Worm (Caenorhabditis elegans): ENCODE results near the gene F58B4.2.

The F58B4.2 gene

ce11 chrV:10951655-10952278 is 33.5 kb upstream of the F58B4.2 start, which contains the start of gene F17C11.4 (continued):
- TF ChIP-seq F39B2.1 (GFP tag; IDR thresholded peaks at IDR 0.05) = no peak
- no peak for TF ChIP-seq hrde-1 (tag; optimal IDR thresholded peaks at IDR 0.05; ENCODE audit: borderline replicate concordance)
- no peak for TF ChIP-seq ztf-25 (GFP tag; IDR thresholded peaks at IDR 0.05)
- TF ChIP-seq tlf-1 (GFP tag; optimal IDR thresholded peaks at IDR 0.05) = no peak
- no peak for TF ChIP-seq sptf-2 (GFP tag; optimal IDR thresholded peaks at IDR 0.05)
- no peak for TF ChIP-seq F57A8.1 (GFP tag; optimal IDR thresholded peaks at IDR 0.05)
- no peak for TF ChIP-seq ceh-40 (GFP tag; IDR thresholded peaks at IDR 0.05)
- TF ChIP-seq mes-4 (tag; optimal IDR thresholded peaks at IDR 0.05) = no peak
- no peak for TF ChIP-seq attf-6 (GFP tag; IDR thresholded peaks at IDR 0.05)
- TF ChIP-seq let-607 (tag; optimal IDR thresholded peaks at IDR 0.05) = peak; percentile 38 to 44
- no peak for TF ChIP-seq Y53F4B.3 (GFP tag; IDR thresholded peaks at IDR 0.05)
- TF ChIP-seq hlh-12 (tag; optimal IDR thresholded peaks at IDR 0.05) = no peak
- TF ChIP-seq nfyb-1 (GFP tag; IDR thresholded peaks at IDR 0.05) = no peak
- TF ChIP-seq B0019.2 (GFP tag; conservative IDR thresholded peaks at IDR 0.05) = no peak
- TF ChIP-seq ztf-6 (GFP tag; IDR thresholded peaks at IDR 0.05) = no peak
- TF ChIP-seq gei-17 (GFP tag; optimal IDR thresholded peaks at IDR 0.05) = peak; percentile 2
- TF ChIP-seq sea-2 (GFP tag; IDR thresholded peaks at IDR 0.05) = no peak
- TF ChIP-seq ceh-100 (GFP tag; IDR thresholded peaks at IDR 0.05) = no peak
- TF ChIP-seq ama-1 (optimal IDR thresholded peaks at IDR 0.05) = peak; percentile 67
- no peak for TF ChIP-seq ama-1 (GFP tag; optimal IDR thresholded peaks at IDR 0.05)
- TF ChIP-seq hmg-1.2 (GFP tag; IDR thresholded peaks at IDR 0.05) = peak; percentile 53; the same call in 1 of the 2 replicates
- no peak for TF ChIP-seq unc-130 (GFP tag; optimal IDR thresholded peaks at IDR 0.05)
- no peak for TF ChIP-seq bed-1 (GFP tag; IDR thresholded peaks at IDR 0.05)
- TF ChIP-seq nhr-27 (tag; optimal IDR thresholded peaks at IDR 0.05) = no peak
- peak; percentile 41 for TF ChIP-seq unc-62 (GFP tag; optimal IDR thresholded peaks at IDR 0.05)
- no peak for TF ChIP-seq Y67H2A.10 (GFP tag; conservative IDR thresholded peaks at IDR 0.05)
- TF ChIP-seq C17E4.6 (GFP tag; IDR thresholded peaks at IDR 0.05) = no peak
- no peak for TF ChIP-seq ceh-79 (tag; optimal IDR thresholded peaks at IDR 0.05)
- TF ChIP-seq fkh-3 (tag; optimal IDR thresholded peaks at IDR 0.05) = no peak
- TF ChIP-seq F49E8.2 (tag; optimal IDR thresholded peaks at IDR 0.05; ENCODE audit: insufficient read depth) = no peak
- TF ChIP-seq nhr-179 (tag; optimal IDR thresholded peaks at IDR 0.05) = no peak
- no peak for TF ChIP-seq ceh-58 (GFP tag; IDR thresholded peaks at IDR 0.05)
- TF ChIP-seq F52B5.7 (tag; optimal IDR thresholded peaks at IDR 0.05) = no peak
- no peak for TF ChIP-seq pbrm-1 (GFP tag; IDR thresholded peaks at IDR 0.05)
- TF ChIP-seq bed-2 (GFP tag; IDR thresholded peaks at IDR 0.05) = no peak
- TF ChIP-seq lin-26 (GFP tag; IDR thresholded peaks at IDR 0.05) = peak; percentile 66; the same call in 1 of the 2 replicates
- no peak for TF ChIP-seq Y95B8A.8 (GFP tag; IDR thresholded peaks at IDR 0.05)
- no peak for TF ChIP-seq akir-1 (GFP tag; optimal IDR thresholded peaks at IDR 0.05)
- no peak for TF ChIP-seq tbx-9 (tag; optimal IDR thresholded peaks at IDR 0.05; ENCODE audit: borderline replicate concordance)
- TF ChIP-seq B0261.1 (tag; optimal IDR thresholded peaks at IDR 0.05) = no peak
- no peak for TF ChIP-seq repo-1 (tag; optimal IDR thresholded peaks at IDR 0.05)
- no peak for TF ChIP-seq sdz-38 (tag; optimal IDR thresholded peaks at IDR 0.05)
- no peak for TF ChIP-seq chd-7 (tag; optimal IDR thresholded peaks at IDR 0.05)
- TF ChIP-seq lsl-1 (GFP tag; optimal IDR thresholded peaks at IDR 0.05) = no peak
- peak; percentile 18 for TF ChIP-seq F22D6.2 (tag; optimal IDR thresholded peaks at IDR 0.05)
- 0 out of 2 replicates have a peak, but pooled peaks have one; percentile 41 for TF ChIP-seq C06A6.2 (GFP tag; conservative IDR thresholded peaks at IDR 0.05)
- no peak for TF ChIP-seq nfya-1 (tag; optimal IDR thresholded peaks at IDR 0.05; ENCODE audit: borderline replicate concordance, insufficient read depth)
- no peak for TF ChIP-seq T07F8.4 (tag; optimal IDR thresholded peaks at IDR 0.05)
